Fruit fly (Drosophila melanogaster): ENCODE data around the gene Rpn3.

The Rpn3 gene

dm6 chr2L:19026491-19027197 is 24.9 kb upstream of the Rpn3 start (continued):
- TF ChIP-seq chif (GFP tag; optimal IDR thresholded peaks at IDR 0.05) (no peak), Gsc (GFP tag; IDR thresholded peaks at IDR 0.05) (no peak)

dm6 chr2L:19027246-19027886 is 24.2 kb upstream of the Rpn3 start, which contains the start of gene Sidpn:
Gene Sidpn (plus strand): TSS chr2L:19027710.
- no peak for TF ChIP-seq CG12769 (tag; optimal IDR thresholded peaks at IDR 0.05)
- TF ChIP-seq crol (GFP tag; IDR thresholded peaks at IDR 0.05) = peak; percentile 63
- TF ChIP-seq grn (GFP tag; optimal IDR thresholded peaks at IDR 0.05) = no peak
- peak; percentile 89 for TF ChIP-seq Hey (tag; optimal IDR thresholded peaks at IDR 0.05)
- TF ChIP-seq NfI (GFP tag; optimal IDR thresholded peaks at IDR 0.05) = no peak
- TF ChIP-seq CG9609 (GFP tag; optimal IDR thresholded peaks at IDR 0.05) = no peak
- 0 out of 3 replicates have a peak, but pooled peaks have one; percentile 12 for TF ChIP-seq CG6175 (GFP tag; IDR thresholded peaks at IDR 0.05)
- TF ChIP-seq Nf-YB (GFP tag; optimal IDR thresholded peaks at IDR 0.05) = no peak
- TF ChIP-seq CG1832 (GFP tag; optimal IDR thresholded peaks at IDR 0.05) = no peak
- TF ChIP-seq CG11247 (GFP tag; IDR thresholded peaks at IDR 0.05) = peak; percentile 18; the same call in 1 of the 2 replicates
- TF ChIP-seq CG4360 (GFP tag; IDR thresholded peaks at IDR 0.05) = peak; percentile 48; the same call in 1 of the 2 replicates
- TF ChIP-seq scrt (GFP tag; optimal IDR thresholded peaks at IDR 0.05) = peak; percentile 40
- no peak for TF ChIP-seq CG10979 (tag; optimal IDR thresholded peaks at IDR 0.05)
- TF ChIP-seq CG10543 (GFP tag; optimal IDR thresholded peaks at IDR 0.05) = peak; percentile 64
- no peak for TF ChIP-seq Bdp1 (GFP tag; optimal IDR thresholded peaks at IDR 0.05)
- no peak for TF ChIP-seq odd (GFP tag; optimal IDR thresholded peaks at IDR 0.05)
- TF ChIP-seq CG8281 (tag; optimal IDR thresholded peaks at IDR 0.05) = no peak
- TF ChIP-seq Adf1 (GFP tag; IDR thresholded peaks at IDR 0.05) = peak; percentile 77; the same call in 1 of the 2 replicates
- peak; percentile 60 for TF ChIP-seq CG8478 (optimal IDR thresholded peaks at IDR 0.05)
- no peak for TF ChIP-seq sima (GFP tag; optimal IDR thresholded peaks at IDR 0.05)
- TF ChIP-seq CG13287 (GFP tag; IDR thresholded peaks at IDR 0.05; ENCODE audit: partially characterized antibody) = peak; percentile 9; the same call in 1 of the 2 replicates
- TF ChIP-seq trem (tag; optimal IDR thresholded peaks at IDR 0.05) = no peak
- no peak for TF ChIP-seq nerfin-1 (tag; optimal IDR thresholded peaks at IDR 0.05)
- TF ChIP-seq chinmo (GFP tag; IDR thresholded peaks at IDR 0.05; ENCODE audit: partially characterized antibody) = 0 out of 4 replicates have a peak, but pooled peaks have one; percentile 56
- peak in 1 of 2 experiments; percentile 52 for TF ChIP-seq Hr51 (GFP tag; optimal IDR thresholded peaks at IDR 0.05)
- TF ChIP-seq CG13894 (tag; optimal IDR thresholded peaks at IDR 0.05) = peak; percentile 19
- TF ChIP-seq wek (GFP tag; optimal IDR thresholded peaks at IDR 0.05) = no peak
- peak; percentile 78 for TF ChIP-seq Med (GFP tag)
- peak; percentile 99 for TF ChIP-seq abd-A (tag; optimal IDR thresholded peaks at IDR 0.05)
- TF ChIP-seq CG15073 (GFP tag; optimal IDR thresholded peaks at IDR 0.05) = no peak
- 0 out of 2 replicates have a peak, but pooled peaks have one; percentile 16 for TF ChIP-seq ranshi (GFP tag; IDR thresholded peaks at IDR 0.05)
- peak; percentile 75 for TF ChIP-seq CG11504 (tag; optimal IDR thresholded peaks at IDR 0.05)
- TF ChIP-seq lilli (GFP tag; optimal IDR thresholded peaks at IDR 0.05) = no peak
- TF ChIP-seq sens (GFP tag) = no peak
- peak; percentile 95 for TF ChIP-seq Deaf1 (tag; optimal IDR thresholded peaks at IDR 0.05)
- TF ChIP-seq gfzf (GFP tag; optimal IDR thresholded peaks at IDR 0.05) = no peak
- TF ChIP-seq cg (GFP tag; optimal IDR thresholded peaks at IDR 0.05) = peak; percentile 3
- no peak for TF ChIP-seq Hsf (GFP tag; optimal IDR thresholded peaks at IDR 0.05)
- TF ChIP-seq peb (GFP tag; IDR thresholded peaks at IDR 0.05) = no peak
- TF ChIP-seq mirr (GFP tag; optimal IDR thresholded peaks at IDR 0.05) = peak; percentile 47
- no peak for TF ChIP-seq CG34376 (GFP tag; optimal IDR thresholded peaks at IDR 0.05)
